Worm (Caenorhabditis elegans) whole organism, L1 larva: ENCODE results near the gene nhx-1.
A peak's percentile ranks its signal among the peaks of the same experiment; 100 is the strongest.

Source experiments
- C04F5.9 ChIP-seq: sonication (generic microtip); optimal IDR thresholded peaks from 2 replicates; lab custom pipeline; 2016; ENCODE audit warnings: missing genetic modification characterization, missing compliant biosample characterization
- C16A3.4 ChIP-seq: fragments of 150-350 bp; optimal IDR thresholded peaks from 2 replicates; lab custom pipeline; 2014; ENCODE audit warnings: missing biosample characterization, missing genetic modification characterization
- Y116A8C.19 ChIP-seq: sonication (generic microtip); optimal IDR thresholded peaks from 2 replicates; lab custom pipeline; 2016; ENCODE audit warnings: missing compliant biosample characterization, missing genetic modification characterization, borderline replicate concordance
- aha-1 ChIP-seq: fragments of 150-350 bp; optimal IDR thresholded peaks from 2 replicates; lab custom pipeline; 2014; ENCODE audit warnings: missing biosample characterization, missing genetic modification characterization
- aly-2 ChIP-seq: fragments of 150-350 bp; optimal IDR thresholded peaks from 2 replicates; lab custom pipeline; 2014; ENCODE audit warnings: missing biosample characterization, missing genetic modification characterization
- ceh-88 ChIP-seq: fragments of 200-800 bp; sonication (Bioruptor generic); IDR thresholded peaks from 2 replicates; pipeline ENCODE4 v1.3.6; 2022; ENCODE audit warnings: missing genetic modification characterization, missing compliant biosample characterization
- ceh-90 ChIP-seq: sonication (generic microtip); optimal IDR thresholded peaks from 2 replicates; lab custom pipeline; 2016; ENCODE audit warnings: missing genetic modification characterization, missing compliant biosample characterization
- ces-1 ChIP-seq: fragments of 150-350 bp; optimal IDR thresholded peaks from 2 replicates; lab custom pipeline; 2014; ENCODE audit warnings: missing biosample characterization, missing genetic modification reagents, missing genetic modification characterization
- dpl-1 ChIP-seq, 3 experiments: fragments of 150-350 bp in 2 of 3; sonication (generic microtip) in 1 of 3; optimal IDR thresholded peaks; 2 replicates each; lab custom pipeline; 2014 to 2017; ENCODE audit warnings: missing biosample characterization in 3 of 3, missing genetic modification characterization in 3 of 3, missing genetic modification reagents in 3 of 3
- dsc-1 ChIP-seq: sonication (generic microtip); optimal IDR thresholded peaks from 2 replicates; lab custom pipeline; 2016; ENCODE audit warnings: mild to moderate bottlenecking, missing genetic modification characterization, missing compliant biosample characterization
- efl-1 ChIP-seq, 4 experiments: fragments of 150-350 bp; optimal IDR thresholded peaks in 3 of 4; peaks in 1 of 4; 1 replicate in 1 of 4; 2 replicates in 3 of 4; lab custom pipeline; 2014; ENCODE audit warnings: missing biosample characterization in 2 of 4, missing genetic modification characterization in 2 of 4, missing genetic modification reagents in 2 of 4
- efl-3 ChIP-seq: fragments of 200-800 bp; sonication (Bioruptor generic); optimal IDR thresholded peaks from 2 replicates; lab custom pipeline; 2018; ENCODE audit warnings: mild to moderate bottlenecking, missing genetic modification characterization, missing compliant biosample characterization
- egl-13 ChIP-seq: sonication (generic microtip); optimal IDR thresholded peaks from 2 replicates; lab custom pipeline; 2016; ENCODE audit warnings: missing genotype, missing genetic modification reagents, missing genetic modification characterization, missing compliant biosample characterization
- egl-27 ChIP-seq, 2 experiments: fragments of 150-350 bp in 1 of 2; sonication (generic microtip); optimal IDR thresholded peaks; 3 replicates each; lab custom pipeline; 2017 to 2018; ENCODE audit warnings: missing biosample characterization in 2 of 2, missing genetic modification characterization in 2 of 2, missing genetic modification reagents in 2 of 2
- elt-3 ChIP-seq, 6 experiments: fragments of 150-350 bp in 1 of 6; sonication (generic microtip); optimal IDR thresholded peaks; 2 replicates each; lab custom pipeline; 2017 to 2018; ENCODE audit warnings: missing biosample characterization in 6 of 6, missing genetic modification characterization in 6 of 6, inconsistent platforms in 1 of 6
- ets-5 ChIP-seq: fragments of 200-800 bp; sonication (Bioruptor generic); IDR thresholded peaks from 2 replicates; pipeline ENCODE4 v1.3.6; 2022; ENCODE audit warnings: missing genetic modification characterization, missing compliant biosample characterization
- fkh-10 ChIP-seq: sonication (generic microtip); optimal IDR thresholded peaks from 2 replicates; lab custom pipeline; 2017; ENCODE audit warnings: missing biosample characterization, missing genetic modification reagents, missing genetic modification characterization
- fkh-4 ChIP-seq: sonication (generic microtip); optimal IDR thresholded peaks from 2 replicates; lab custom pipeline; 2016; ENCODE audit warnings: missing compliant biosample characterization, missing genetic modification characterization, borderline replicate concordance
- fkh-8 ChIP-seq: sonication (generic microtip); optimal IDR thresholded peaks from 2 replicates; lab custom pipeline; 2016; ENCODE audit warnings: mild to moderate bottlenecking, missing genetic modification characterization, missing compliant biosample characterization
- fos-1 ChIP-seq: fragments of 150-350 bp; optimal IDR thresholded peaks from 2 replicates; lab custom pipeline; 2014; ENCODE audit warnings: missing biosample characterization, missing genetic modification characterization
- grh-1 ChIP-seq: fragments of 200-800 bp; sonication (Bioruptor generic); IDR thresholded peaks from 2 replicates; pipeline ENCODE4 v1.3.6; 2022; ENCODE audit warnings: missing genetic modification reagents, missing genetic modification characterization, missing compliant biosample characterization
- hlh-17 ChIP-seq: fragments of 200-800 bp; sonication (Bioruptor generic); optimal IDR thresholded peaks from 2 replicates; lab custom pipeline; 2018; ENCODE audit warnings: missing genetic modification characterization, mild to moderate bottlenecking, missing compliant biosample characterization, moderate library complexity, borderline replicate concordance
- hlh-4 ChIP-seq: sonication (generic microtip); optimal IDR thresholded peaks from 2 replicates; lab custom pipeline; 2016; ENCODE audit warnings: mild to moderate bottlenecking, missing genetic modification characterization, missing compliant biosample characterization
- hpl-2 ChIP-seq: fragments of 150-350 bp; optimal IDR thresholded peaks from 2 replicates; lab custom pipeline; 2014; ENCODE audit warnings: missing biosample characterization, missing genetic modification reagents, missing genetic modification characterization
- irx-1 ChIP-seq: sonication (generic microtip); optimal IDR thresholded peaks from 2 replicates; lab custom pipeline; 2016; ENCODE audit warnings: missing genetic modification characterization, missing compliant biosample characterization
- isw-1 ChIP-seq: fragments of 200-800 bp; sonication (Bioruptor generic); IDR thresholded peaks from 2 replicates; pipeline ENCODE4 v1.3.6; 2022; ENCODE audit warnings: missing genetic modification characterization, missing compliant biosample characterization
- jun-1 ChIP-seq: fragments of 150-350 bp; optimal IDR thresholded peaks from 2 replicates; lab custom pipeline; 2014; ENCODE audit warnings: missing biosample characterization, missing genetic modification reagents, missing genetic modification characterization
- lin-15B ChIP-seq: fragments of 150-350 bp; sonication (generic microtip); optimal IDR thresholded peaks from 3 replicates; lab custom pipeline; 2014; ENCODE audit warnings: missing biosample characterization, missing genetic modification characterization
- lin-39 ChIP-seq: fragments of 150-350 bp; optimal IDR thresholded peaks from 2 replicates; lab custom pipeline; 2014; ENCODE audit warnings: missing biosample characterization, missing genetic modification reagents, missing genetic modification characterization
- mdl-1 ChIP-seq, 2 experiments: fragments of 150-350 bp; optimal IDR thresholded peaks; 2 replicates each; lab custom pipeline; 2014 to 2017; ENCODE audit warnings: missing biosample characterization in 2 of 2, missing genetic modification characterization in 2 of 2, inconsistent platforms in 1 of 2
- mef-2 ChIP-seq: fragments of 150-350 bp; optimal IDR thresholded peaks from 2 replicates; lab custom pipeline; 2014; ENCODE audit warnings: missing biosample characterization, missing genetic modification characterization
- mep-1 ChIP-seq: fragments of 150-350 bp; optimal IDR thresholded peaks from 2 replicates; lab custom pipeline; 2014; ENCODE audit warnings: missing biosample characterization, missing genetic modification characterization
- nhr-11 ChIP-seq: fragments of 150-350 bp; optimal IDR thresholded peaks from 2 replicates; lab custom pipeline; 2014; ENCODE audit warnings: missing biosample characterization, missing genetic modification characterization
- nhr-12 ChIP-seq: sonication (generic microtip); optimal IDR thresholded peaks from 2 replicates; lab custom pipeline; 2017; ENCODE audit warnings: missing biosample characterization, missing genetic modification characterization
- nhr-19 ChIP-seq: fragments of 200-800 bp; sonication (Bioruptor generic); conservative IDR thresholded peaks from 2 replicates; pipeline ENCODE4 v1.3.6; 2022; ENCODE audit warnings: missing genetic modification characterization, missing compliant biosample characterization
- nhr-20 ChIP-seq: sonication (generic microtip); optimal IDR thresholded peaks from 2 replicates; lab custom pipeline; 2016; ENCODE audit warnings: mild to moderate bottlenecking, missing genetic modification characterization, missing compliant biosample characterization
- nhr-237 ChIP-seq: fragments of 150-350 bp; optimal IDR thresholded peaks from 2 replicates; lab custom pipeline; 2014; ENCODE audit warnings: missing biosample characterization, missing genetic modification characterization
- nhr-28 ChIP-seq: fragments of 150-350 bp; optimal IDR thresholded peaks from 2 replicates; lab custom pipeline; 2014; ENCODE audit warnings: missing biosample characterization, missing genetic modification characterization
- nhr-47 ChIP-seq: sonication (generic microtip); optimal IDR thresholded peaks from 2 replicates; lab custom pipeline; 2016; ENCODE audit warnings: mild to moderate bottlenecking, missing genetic modification characterization, moderate library complexity, missing compliant biosample characterization
- nhr-71 ChIP-seq: sonication (generic microtip); optimal IDR thresholded peaks from 2 replicates; lab custom pipeline; 2016; ENCODE audit warnings: mild to moderate bottlenecking, missing genetic modification characterization, moderate library complexity, missing compliant biosample characterization
- nhr-76 ChIP-seq: sonication (generic microtip); optimal IDR thresholded peaks from 2 replicates; lab custom pipeline; 2017; ENCODE audit warnings: missing biosample characterization, missing genetic modification characterization
- nhr-85 ChIP-seq: sonication (generic microtip); peaks from one replicate; lab custom pipeline; 2016; ENCODE audit warnings: missing genetic modification characterization, inconsistent platforms, missing compliant biosample characterization
- pax-3 ChIP-seq: fragments of 200-800 bp; sonication (Bioruptor generic); optimal IDR thresholded peaks from 2 replicates; lab custom pipeline; 2018; ENCODE audit warnings: mild to moderate bottlenecking, missing genetic modification characterization, moderate library complexity, missing compliant biosample characterization
- skn-1 ChIP-seq: fragments of 150-350 bp; optimal IDR thresholded peaks from 2 replicates; lab custom pipeline; 2014; ENCODE audit warnings: missing biosample characterization, missing genetic modification characterization
- sptf-1 ChIP-seq: fragments of 150-350 bp; optimal IDR thresholded peaks from 2 replicates; lab custom pipeline; 2014; ENCODE audit warnings: missing biosample characterization, missing genetic modification characterization
- tbx-2 ChIP-seq: sonication (generic microtip); optimal IDR thresholded peaks from 2 replicates; lab custom pipeline; 2016; ENCODE audit warnings: missing genetic modification characterization, missing compliant biosample characterization
- unc-130 ChIP-seq: fragments of 150-350 bp; optimal IDR thresholded peaks from 2 replicates; lab custom pipeline; 2017; ENCODE audit warnings: missing biosample characterization, missing genetic modification characterization, inconsistent platforms
- unc-30 ChIP-seq: sonication (generic microtip); optimal IDR thresholded peaks from 2 replicates; lab custom pipeline; 2017; ENCODE audit warnings: missing biosample characterization, missing genetic modification characterization
- unc-62 ChIP-seq: fragments of 150-350 bp; optimal IDR thresholded peaks from 2 replicates; lab custom pipeline; 2014; ENCODE audit warnings: missing biosample characterization, missing genetic modification reagents, missing genetic modification characterization
- vab-15 ChIP-seq: sonication (generic microtip); optimal IDR thresholded peaks from 2 replicates; lab custom pipeline; 2017; ENCODE audit warnings: missing genotype, mild to moderate bottlenecking, missing genetic modification characterization, missing compliant biosample characterization
- xbp-1 ChIP-seq: sonication (generic microtip); optimal IDR thresholded peaks from 2 replicates; lab custom pipeline; 2016; ENCODE audit warnings: missing genetic modification characterization, missing compliant biosample characterization
- zip-4 ChIP-seq: fragments of 200-800 bp; sonication (Bioruptor generic); optimal IDR thresholded peaks from 2 replicates; lab custom pipeline; 2018; ENCODE audit warnings: mild to moderate bottlenecking, missing genetic modification characterization, moderate library complexity, missing compliant biosample characterization
- ztf-11 ChIP-seq, 2 experiments: sonication (generic microtip); optimal IDR thresholded peaks; 2 replicates each; lab custom pipeline; 2016 to 2017; ENCODE audit warnings: missing genetic modification characterization in 2 of 2, missing biosample characterization in 1 of 2, missing compliant biosample characterization in 1 of 2
- ztf-4 ChIP-seq: fragments of 150-350 bp; optimal IDR thresholded peaks from 2 replicates; lab custom pipeline; 2014; ENCODE audit warnings: missing biosample characterization, missing genetic modification characterization

Gene nhx-1

ce11 chrX:15983288-15983687, 33.6 kb upstream of the nhx-1 start (continued):
- TF ChIP-seq fkh-10 (peak; percentile 55), C04F5.9 (tag; lab: Kevin White, UChicago) (no peak), irx-1 (tag; lab: Kevin White, UChicago) (no peak), ztf-4 (tag; lab: Kevin White, UChicago) (no peak), efl-1 (optimal IDR thresholded peaks at IDR 0.05; lab: Kevin White, UChicago) (peak in 1 of 2 experiments; percentile 7), efl-1 (GFP tag; optimal IDR thresholded peaks at IDR 0.05 in 1 of 2; lab: Kevin White, UChicago) (peak in 1 of 2 experiments; percentile 63), mef-2 (tag; lab: Kevin White, UChicago) (no peak), egl-13 (tag; lab: Kevin White, UChicago) (no peak), tbx-2 (no peak), vab-15 (tag; lab: Kevin White, UChicago) (no peak), pax-3 (tag; lab: Kevin White, UChicago) (no peak), lin-39 (tag; lab: Kevin White, UChicago) (no peak), xbp-1 (tag; lab: Kevin White, UChicago) (no peak), fkh-4 (tag; lab: Kevin White, UChicago) (no peak), ceh-90 (tag; lab: Kevin White, UChicago) (no peak), hpl-2 (GFP tag; lab: Kevin White, UChicago) (no peak), nhr-76 (tag; lab: Kevin White, UChicago) (no peak), aly-2 (tag; lab: Kevin White, UChicago) (no peak), fos-1 (tag; lab: Kevin White, UChicago) (no peak), skn-1 (tag; lab: Kevin White, UChicago) (peak; percentile 60), ztf-11 (tag; optimal IDR thresholded peaks at IDR 0.05; lab: Kevin White, UChicago) (no peak), nhr-11 (peak; percentile 70), nhr-19 (GFP tag; lab: Robert Waterston, UW) (peak; percentile 15; the same call in 1 of the 2 replicates), unc-30 (tag; lab: Kevin White, UChicago) (no peak), dsc-1 (tag; lab: Kevin White, UChicago) (peak; percentile 82), nhr-12 (tag; lab: Kevin White, UChicago) (no peak), mep-1 (tag; lab: Kevin White, UChicago) (no peak), hlh-17 (GFP tag; lab: Kevin White, UChicago) (no peak), ceh-88 (GFP tag; lab: Robert Waterston, UW) (0 out of 2 replicates have a peak, but pooled peaks have one; percentile 12), unc-130 (tag; lab: Kevin White, UChicago) (no peak), ets-5 (GFP tag; lab: Robert Waterston, UW) (no peak), ces-1 (GFP tag; lab: Kevin White, UChicago) (no peak), isw-1 (no peak), egl-27 (tag; optimal IDR thresholded peaks at IDR 0.05; lab: Kevin White, UChicago) (no peak), nhr-28 (tag; lab: Kevin White, UChicago) (no peak), zip-4 (GFP tag; lab: Kevin White, UChicago) (no peak), lin-15B (tag; lab: Kevin White, UChicago) (no peak), aha-1 (tag; lab: Kevin White, UChicago) (no peak), nhr-47 (peak; percentile 78), nhr-71 (tag; lab: Kevin White, UChicago) (no peak), elt-3 (tag; optimal IDR thresholded peaks at IDR 0.05; lab: Kevin White, UChicago) (no peak), nhr-20 (tag; lab: Kevin White, UChicago) (peak; percentile 23), sptf-1 (tag; lab: Kevin White, UChicago) (no peak), nhr-85 (peak; percentile 40), unc-62 (GFP tag; lab: Kevin White, UChicago) (no peak), grh-1 (GFP tag; lab: Robert Waterston, UW) (no peak), nhr-237 (tag; lab: Kevin White, UChicago) (peak; percentile 5), jun-1 (tag; lab: Kevin White, UChicago) (peak; percentile 52), hlh-4 (tag; lab: Kevin White, UChicago) (no peak), Y116A8C.19 (no peak), C16A3.4 (tag; lab: Kevin White, UChicago) (peak; percentile 42), dpl-1 (GFP tag; optimal IDR thresholded peaks at IDR 0.05; lab: Kevin White, UChicago) (no peak), efl-3 (no peak), mdl-1 (tag; optimal IDR thresholded peaks at IDR 0.05; lab: Kevin White, UChicago) (no peak), fkh-8 (tag; lab: Kevin White, UChicago) (peak; percentile 52)
